Fruit fly (Drosophila melanogaster) whole organism, pupa: ENCODE data around the gene KLHL18.

ENCODE experiments used
- CG10348 ChIP-seq: fragments of 200-800 bp; sonication (Bioruptor generic); IDR thresholded peaks from 2 replicates; pipeline ENCODE4 v1.3.6; 2022; ENCODE audit warnings: missing biosample characterization, missing genetic modification characterization
- CG12605 ChIP-seq: fragments of 200-800 bp; sonication (Bioruptor generic); IDR thresholded peaks from 2 replicates; pipeline ENCODE4 v1.3.6; 2022; ENCODE audit warnings: missing biosample characterization, missing genetic modification characterization
- CG13204 ChIP-seq: fragments of 200-800 bp; sonication (Bioruptor generic); optimal IDR thresholded peaks from 2 replicates; lab custom pipeline; 2018; ENCODE audit warnings: missing biosample characterization, mild to moderate bottlenecking, missing genetic modification characterization, moderate library complexity
- CG14655 ChIP-seq: fragments of 200-800 bp; sonication (Bioruptor generic); optimal IDR thresholded peaks from 3 replicates; lab custom pipeline; 2017; ENCODE audit warnings: mild to moderate bottlenecking, missing biosample characterization, missing genetic modification reagents, missing genetic modification characterization
- CG15710 ChIP-seq: fragments of 200-800 bp; sonication (Bioruptor generic); optimal IDR thresholded peaks from 2 replicates; lab custom pipeline; 2018; ENCODE audit warnings: missing biosample characterization, mild to moderate bottlenecking, missing genetic modification characterization, moderate library complexity
- CG17806 ChIP-seq: fragments of 200-800 bp; sonication (Bioruptor generic); optimal IDR thresholded peaks from 2 replicates; lab custom pipeline; 2018; ENCODE audit warnings: missing biosample characterization, mild to moderate bottlenecking, missing genetic modification characterization, moderate library complexity
- CG32121 ChIP-seq: fragments of 200-800 bp; sonication (Bioruptor generic); IDR thresholded peaks from 2 replicates; pipeline ENCODE4 v1.3.6; 2022; ENCODE audit warnings: missing biosample characterization, missing genetic modification characterization
- CG34367 ChIP-seq: fragments of 200-800 bp; sonication (Bioruptor generic); optimal IDR thresholded peaks from 2 replicates; lab custom pipeline; 2018; ENCODE audit warnings: missing biosample characterization, mild to moderate bottlenecking, missing genetic modification characterization
- CG4496 ChIP-seq: fragments of 200-800 bp; sonication (Bioruptor generic); IDR thresholded peaks from 3 replicates; pipeline ENCODE4 v1.3.6; 2022; ENCODE audit warnings: missing biosample characterization, missing genetic modification characterization
- CG8159 ChIP-seq: fragments of 200-800 bp; sonication (Bioruptor generic); optimal IDR thresholded peaks from 3 replicates; lab custom pipeline; 2018; ENCODE audit warnings: missing biosample characterization, mild to moderate bottlenecking, missing genetic modification characterization, moderate library complexity
- CG8301 ChIP-seq: fragments of 200-800 bp; sonication (Bioruptor generic); optimal IDR thresholded peaks from 2 replicates; lab custom pipeline; 2018; ENCODE audit warnings: missing biosample characterization, mild to moderate bottlenecking, missing genetic modification characterization
- CG9948 ChIP-seq: fragments of 200-800 bp; sonication (Bioruptor generic); optimal IDR thresholded peaks from 2 replicates; lab custom pipeline; 2018; ENCODE audit warnings: missing biosample characterization, mild to moderate bottlenecking, missing genetic modification characterization, moderate library complexity
- D1 ChIP-seq: fragments of 200-800 bp; sonication (Bioruptor generic); optimal IDR thresholded peaks from 2 replicates; lab custom pipeline; 2018; ENCODE audit warnings: missing biosample characterization, mild to moderate bottlenecking, missing genetic modification characterization, moderate library complexity
- EcR ChIP-seq: fragments of 200-800 bp; sonication (Bioruptor generic); optimal IDR thresholded peaks from 3 replicates; lab custom pipeline; 2019; ENCODE audit warnings: missing biosample characterization, missing genetic modification characterization, mild to moderate bottlenecking, moderate library complexity, missing genetic modification reagents
- Ets98B ChIP-seq: fragments of 200-800 bp; sonication (Bioruptor generic); IDR thresholded peaks from 2 replicates; pipeline ENCODE4 v1.3.6; 2022; ENCODE audit warnings: missing biosample characterization, missing genetic modification characterization
- Pif1A ChIP-seq: fragments of 200-800 bp; sonication (Bioruptor generic); optimal IDR thresholded peaks from 3 replicates; lab custom pipeline; 2016; ENCODE audit warnings: missing biosample characterization, missing genetic modification characterization
- Pif1B ChIP-seq: fragments of 200-800 bp; sonication (Bioruptor generic); optimal IDR thresholded peaks from 3 replicates; lab custom pipeline; 2016; ENCODE audit warnings: missing biosample characterization, missing genetic modification characterization
- Snoo ChIP-seq: fragments of 200-800 bp; sonication (Bioruptor generic); optimal IDR thresholded peaks from 3 replicates; lab custom pipeline; 2017; ENCODE audit warnings: missing biosample characterization, mild to moderate bottlenecking, missing genetic modification characterization, inconsistent platforms
- fd96Ca ChIP-seq: fragments of 200-800 bp; sonication (Bioruptor generic); IDR thresholded peaks from 3 replicates; pipeline ENCODE4 v1.3.6; 2022; ENCODE audit warnings: missing biosample characterization, missing genetic modification characterization
- gl ChIP-seq: fragments of 200-800 bp; sonication (Bioruptor generic); optimal IDR thresholded peaks from 2 replicates; lab custom pipeline; 2018; ENCODE audit warnings: missing biosample characterization, mild to moderate bottlenecking, missing genetic modification characterization
- rn ChIP-seq: fragments of 200-800 bp; sonication (Bioruptor generic); IDR thresholded peaks from 2 replicates; pipeline ENCODE4 v1.3.6; 2022; ENCODE audit warnings: missing biosample characterization, missing genetic modification characterization

The KLHL18 gene

DNA sequence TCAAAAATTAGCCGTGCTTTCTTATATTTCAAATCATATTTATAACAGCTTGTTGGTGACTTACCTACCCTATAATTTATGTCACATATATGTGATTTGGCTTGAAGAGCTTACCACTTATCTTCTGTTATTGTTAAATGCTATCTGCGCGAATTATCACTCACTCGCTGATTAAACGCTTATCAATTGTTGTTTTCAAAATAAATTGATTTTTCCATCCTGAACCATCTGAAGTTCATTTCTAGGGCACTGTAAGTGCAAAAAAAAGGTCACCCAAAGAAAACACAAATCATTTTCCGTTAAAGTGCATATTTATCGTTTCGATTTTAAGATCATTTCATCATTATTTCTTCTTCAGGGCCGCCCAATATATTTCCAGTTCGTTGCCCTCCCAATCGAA is 32.0 kb downstream of the KLHL18 start:
- TF ChIP-seq EcR (GFP tag; lab: Kevin White, UChicago) (no peak), CG8301 (tag; lab: Kevin White, UChicago) (no peak), CG9948 (tag; lab: Kevin White, UChicago) (no peak), CG32121 (GFP tag; lab: Robert Waterston, UW) (no peak)

DNA sequence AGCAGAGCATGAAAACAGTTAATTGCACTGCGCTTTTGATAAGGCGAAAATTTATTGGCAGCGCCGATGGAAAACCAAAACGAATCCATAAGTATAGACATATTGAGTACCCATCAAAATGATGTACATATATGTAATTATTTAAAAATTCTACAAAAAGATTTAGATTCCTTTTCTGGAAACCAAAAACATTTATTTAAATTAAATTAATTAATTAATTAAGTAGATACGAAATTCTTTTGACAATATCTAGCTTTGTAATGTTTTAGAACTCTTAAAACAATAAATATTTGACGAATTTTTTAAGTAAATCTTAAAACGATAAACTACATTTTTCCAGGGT is 32.9 kb downstream of the KLHL18 start:
- TF ChIP-seq CG8159 (tag; lab: Kevin White, UChicago) (peak; percentile 31), rn (GFP tag; lab: Robert Waterston, UW) (no peak), CG17806 (peak; percentile 7), D1 (tag; lab: Kevin White, UChicago) (peak; percentile 18), Pif1B (GFP tag; lab: Kevin White, UChicago) (no peak), CG9948 (tag; lab: Kevin White, UChicago) (peak; percentile 28), EcR (GFP tag; lab: Kevin White, UChicago) (no peak), gl (tag; lab: Kevin White, UChicago) (no peak), Snoo (tag; lab: Kevin White, UChicago) (no peak), CG32121 (GFP tag; lab: Robert Waterston, UW) (no peak), fd96Ca (GFP tag; lab: Robert Waterston, UW) (no peak), CG10348 (GFP tag; lab: Robert Waterston, UW) (no peak), Ets98B (GFP tag; lab: Robert Waterston, UW) (no peak), CG8301 (tag; lab: Kevin White, UChicago) (peak; percentile 21), Pif1A (GFP tag; lab: Kevin White, UChicago) (no peak), CG4496 (GFP tag; lab: Robert Waterston, UW) (no peak), CG15710 (tag; lab: Kevin White, UChicago) (no peak), CG34367 (tag; lab: Kevin White, UChicago) (no peak), CG14655 (GFP tag; lab: Kevin White, UChicago) (peak; percentile 41), CG12605 (0 out of 2 replicates have a peak, but pooled peaks have one; percentile 31), CG13204 (GFP tag; lab: Kevin White, UChicago) (no peak)

DNA sequence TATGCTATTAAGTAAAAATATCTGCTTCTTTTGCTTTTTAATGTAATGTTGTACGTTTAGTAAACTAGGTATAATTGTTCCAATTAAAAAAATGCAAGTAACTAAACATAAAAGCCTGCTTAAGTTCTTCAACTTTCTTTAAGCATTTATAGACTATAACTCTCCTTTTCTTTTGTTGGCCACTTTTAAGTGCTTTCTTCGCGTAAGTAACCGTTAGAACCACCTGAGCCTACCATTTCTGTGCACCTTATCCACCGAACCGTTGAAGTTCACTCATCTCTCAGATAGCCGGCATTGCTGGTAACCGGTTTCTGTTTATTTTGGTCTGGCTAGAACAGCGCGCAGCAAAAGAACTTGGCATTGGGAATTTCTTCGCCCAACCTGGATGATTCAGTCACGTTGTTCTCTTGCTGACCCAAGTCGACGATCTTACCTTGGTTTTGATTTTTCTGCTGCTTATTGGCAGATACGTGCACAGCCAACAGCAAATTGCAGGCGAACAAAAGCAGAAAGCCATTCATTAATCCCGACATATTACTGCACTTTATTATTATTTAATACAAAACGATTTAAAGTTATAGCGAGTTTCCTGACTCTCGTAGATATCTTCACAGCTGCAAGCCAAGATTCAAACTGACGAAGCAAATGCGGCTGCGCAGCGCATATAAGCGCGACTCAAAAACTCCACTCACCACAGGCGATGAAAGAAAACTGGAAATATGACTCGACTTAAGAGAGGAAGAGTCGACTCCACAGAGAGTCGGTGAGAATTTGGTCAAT is 33.5 kb downstream of the KLHL18 start, which contains the start of gene CG10005:
Gene CG10005, minus strand, starts transcription at position 642 of the 780 bp plus-strand sequence.
- no peak for TF ChIP-seq CG4496 (GFP tag; lab: Robert Waterston, UW)
- peak; percentile 25 for TF ChIP-seq Pif1B (GFP tag; lab: Kevin White, UChicago)
- peak; percentile 95 for TF ChIP-seq EcR (GFP tag; lab: Kevin White, UChicago)
- no peak for TF ChIP-seq fd96Ca (GFP tag; lab: Robert Waterston, UW)
- TF ChIP-seq Ets98B (GFP tag; lab: Robert Waterston, UW): peak; percentile 30; the same call in 1 of the 2 replicates

DNA sequence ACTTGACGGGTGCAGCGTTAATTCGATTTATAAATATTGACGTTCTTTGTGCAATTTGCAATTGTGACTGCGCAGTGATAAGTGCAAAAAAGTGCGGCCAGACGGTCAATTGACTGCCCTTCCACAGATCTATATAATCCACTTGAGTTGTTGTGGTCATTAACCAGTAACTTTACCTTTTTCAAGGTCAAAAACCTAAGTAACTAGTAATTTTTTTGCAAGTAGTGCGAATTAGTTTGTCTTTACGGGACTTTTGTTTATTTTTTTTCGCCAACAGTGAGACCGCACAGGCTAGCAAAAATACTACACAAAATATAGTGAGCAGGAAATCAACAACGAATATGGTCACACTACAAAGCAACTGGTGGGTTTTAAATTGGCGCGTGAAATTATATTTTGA is 35.6 kb downstream of the KLHL18 start, which contains the start of gene Tango9:
Gene Tango9, minus strand, starts transcription at position 280 of the 400 bp plus-strand sequence.
- TF ChIP-seq CG15710 (tag; lab: Kevin White, UChicago) (peak; percentile 5), CG10348 (GFP tag; lab: Robert Waterston, UW) (no peak), CG17806 (peak; percentile 11), CG8159 (tag; lab: Kevin White, UChicago) (peak; percentile 45), Snoo (tag; lab: Kevin White, UChicago) (peak; percentile 68), D1 (tag; lab: Kevin White, UChicago) (no peak), gl (tag; lab: Kevin White, UChicago) (peak; percentile 63), CG8301 (tag; lab: Kevin White, UChicago) (no peak), CG34367 (tag; lab: Kevin White, UChicago) (peak; percentile 41), CG9948 (tag; lab: Kevin White, UChicago) (peak; percentile 23), EcR (GFP tag; lab: Kevin White, UChicago) (peak; percentile 73), Ets98B (GFP tag; lab: Robert Waterston, UW) (peak; percentile 36; the same call in 1 of the 2 replicates), CG12605 (peak; percentile 74)

DNA sequence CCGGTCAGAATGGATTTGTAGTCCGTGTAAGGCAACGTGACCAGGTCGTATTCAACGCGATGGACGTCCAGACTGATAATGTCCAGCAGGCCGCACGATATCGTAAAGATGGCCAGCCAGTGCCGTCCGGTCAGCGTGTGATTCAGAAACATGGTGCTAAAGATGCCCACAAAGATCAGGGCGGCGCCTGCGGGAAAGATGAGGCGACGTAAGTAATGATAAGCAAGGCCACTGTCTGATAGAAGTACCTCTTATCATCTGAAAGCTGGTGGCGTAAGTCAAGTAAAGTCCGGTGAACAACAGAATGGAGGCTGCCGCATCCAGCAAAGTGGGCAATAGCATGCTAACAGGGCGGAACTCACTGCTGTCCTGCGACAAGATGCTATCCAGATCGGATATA is 36.4 kb downstream of the KLHL18 start:
- TF ChIP-seq EcR (GFP tag; lab: Kevin White, UChicago) (peak; percentile 24), D1 (tag; lab: Kevin White, UChicago) (no peak)

DNA sequence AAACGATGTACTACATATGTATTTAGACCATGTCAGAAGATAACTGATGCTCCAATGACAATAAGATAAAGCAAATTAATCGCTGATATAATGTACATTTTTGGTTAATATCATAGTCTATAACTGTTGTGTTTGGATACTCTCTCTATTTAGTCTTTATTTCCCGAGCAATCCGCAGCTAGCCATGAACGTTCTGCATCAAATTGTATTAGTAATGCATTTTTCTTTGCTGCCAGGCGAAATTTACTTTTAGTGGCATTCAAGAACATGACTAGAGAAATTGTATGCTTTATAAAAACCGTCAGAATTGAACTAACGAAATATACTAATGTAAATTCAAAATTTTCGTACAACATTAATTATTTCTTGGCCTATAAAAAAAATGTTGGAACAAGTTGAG is 38.8 kb downstream of the KLHL18 start, which contains the start of gene GC2:
Gene GC2, plus strand, starts transcription at position 301 of the 400 bp plus-strand sequence.
- TF ChIP-seq Ets98B (GFP tag; lab: Robert Waterston, UW): no peak
- TF ChIP-seq Pif1A (GFP tag; lab: Kevin White, UChicago): no peak
- TF ChIP-seq gl (tag; lab: Kevin White, UChicago): no peak
- TF ChIP-seq CG4496 (GFP tag; lab: Robert Waterston, UW): no peak
- TF ChIP-seq CG8301 (tag; lab: Kevin White, UChicago): no peak
- no peak for TF ChIP-seq CG9948 (tag; lab: Kevin White, UChicago)
- TF ChIP-seq CG17806: no peak
- TF ChIP-seq EcR (GFP tag; lab: Kevin White, UChicago): no peak
- no peak for TF ChIP-seq rn (GFP tag; lab: Robert Waterston, UW)
- TF ChIP-seq Pif1B (GFP tag; lab: Kevin White, UChicago): no peak
- no peak for TF ChIP-seq CG32121 (GFP tag; lab: Robert Waterston, UW)
- no peak for TF ChIP-seq CG8159 (tag; lab: Kevin White, UChicago)
- no peak for TF ChIP-seq CG15710 (tag; lab: Kevin White, UChicago)
- TF ChIP-seq CG10348 (GFP tag; lab: Robert Waterston, UW): no peak
- TF ChIP-seq CG13204 (GFP tag; lab: Kevin White, UChicago): no peak
- no peak for TF ChIP-seq CG14655 (GFP tag; lab: Kevin White, UChicago)
- TF ChIP-seq CG12605: no peak
